Fruit fly (Drosophila melanogaster) whole organism, wandering third instar larva: ENCODE results near the gene CG32819.

ENCODE experiments used
- CG9705 ChIP-seq: fragments of 200-800 bp; sonication (Bioruptor generic); optimal IDR thresholded peaks from 2 replicates; lab custom pipeline; 2018; ENCODE audit warnings: missing biosample characterization, mild to moderate bottlenecking, missing genetic modification characterization
- Hnf4 ChIP-seq: fragments of 200-800 bp; sonication (Bioruptor generic); optimal IDR thresholded peaks from 2 replicates; lab custom pipeline; 2016; ENCODE audit warnings: missing biosample characterization, mild to moderate bottlenecking, missing genetic modification characterization
- Hr78 ChIP-seq: fragments of >200 bp; optimal IDR thresholded peaks from 2 replicates; lab custom pipeline; 2017; ENCODE audit warnings: missing biosample characterization, missing genetic modification characterization
- Jra ChIP-seq: sonication (Bioruptor generic); optimal IDR thresholded peaks from 2 replicates; lab custom pipeline; 2016; ENCODE audit warnings: missing biosample characterization, missing genetic modification characterization
- OdsH ChIP-seq: fragments of 200-800 bp; sonication (Bioruptor generic); optimal IDR thresholded peaks from 2 replicates; lab custom pipeline; 2016; ENCODE audit warnings: missing biosample characterization, mild to moderate bottlenecking, missing genetic modification characterization
- Sp1 ChIP-seq: fragments of 200-800 bp; sonication (Bioruptor generic); optimal IDR thresholded peaks from 3 replicates; lab custom pipeline; 2019; ENCODE audit warnings: missing biosample characterization, mild to moderate bottlenecking, missing genetic modification characterization, moderate library complexity
- ey ChIP-seq: fragments of 200-800 bp; sonication (Bioruptor generic); optimal IDR thresholded peaks from 2 replicates; lab custom pipeline; 2016; ENCODE audit warnings: missing biosample characterization, missing genetic modification characterization
- foxo ChIP-seq, 2 experiments: fragments of 200-800 bp; sonication (Bioruptor generic); optimal IDR thresholded peaks; 2 replicates in 1 of 2; 3 replicates in 1 of 2; lab custom pipeline; 2016 to 2017; ENCODE audit warnings: missing biosample characterization in 2 of 2, missing genetic modification characterization in 2 of 2
- h ChIP-seq: fragments of 200-800 bp; sonication (Bioruptor generic); optimal IDR thresholded peaks from 3 replicates; lab custom pipeline; 2016; ENCODE audit warnings: missing biosample characterization, mild to moderate bottlenecking, missing genetic modification characterization
- psq ChIP-seq: fragments of 200-800 bp; sonication (Bioruptor generic); optimal IDR thresholded peaks from 3 replicates; lab custom pipeline; 2017; ENCODE audit warnings: missing biosample characterization, mild to moderate bottlenecking, missing genetic modification characterization, moderate library complexity
- usp ChIP-seq: fragments of >200 bp; optimal IDR thresholded peaks from 2 replicates; lab custom pipeline; 2017; ENCODE audit warnings: missing biosample characterization, missing genetic modification characterization

dm6 chrX:21632852-21633251 is 11.9 kb upstream of the CG32819 start:
- TF ChIP-seq Hnf4 (GFP tag; lab: Kevin White, UChicago) (no peak), CG9705 (GFP tag; lab: Kevin White, UChicago) (no peak), psq (GFP tag; lab: Kevin White, UChicago) (no peak), OdsH (GFP tag; lab: Kevin White, UChicago) (no peak), Jra (GFP tag; lab: Kevin White, UChicago) (no peak), foxo (GFP tag; optimal IDR thresholded peaks at IDR 0.05; lab: Kevin White, UChicago) (no peak), usp (GFP tag; lab: Kevin White, UChicago) (no peak), Sp1 (GFP tag; lab: Kevin White, UChicago) (no peak), Hr78 (GFP tag; lab: Kevin White, UChicago) (no peak), h (no peak), ey (GFP tag; lab: Kevin White, UChicago) (no peak)
